Worm (Caenorhabditis elegans) whole organism, early embryonic: ENCODE data around the gene pro-3.

ENCODE experiments used
- F13C5.2 ChIP-seq: sonication (generic microtip); optimal IDR thresholded peaks from 2 replicates; lab custom pipeline; 2017; ENCODE audit warnings: mild to moderate bottlenecking, missing genetic modification characterization, inconsistent platforms, missing compliant biosample characterization
- aly-1 ChIP-seq: sonication (generic microtip); optimal IDR thresholded peaks from 2 replicates; lab custom pipeline; 2016; ENCODE audit warnings: missing genetic modification characterization, missing compliant biosample characterization
- ama-1 ChIP-seq: fragments of 150-350 bp; optimal IDR thresholded peaks from 2 replicates; lab custom pipeline; 2014
- ceh-13 ChIP-seq: fragments of 200-800 bp; sonication (Bioruptor generic); optimal IDR thresholded peaks from 2 replicates; lab custom pipeline; 2018; ENCODE audit warnings: mild to moderate bottlenecking, missing genetic modification characterization, missing compliant biosample characterization
- ceh-36 ChIP-seq: sonication (generic microtip); optimal IDR thresholded peaks from 2 replicates; lab custom pipeline; 2016; ENCODE audit warnings: missing genetic modification characterization, inconsistent platforms, missing compliant biosample characterization
- flt-1 ChIP-seq: fragments of 200-800 bp; sonication (Bioruptor generic); IDR thresholded peaks from 2 replicates; pipeline ENCODE4 v1.3.6; 2022; ENCODE audit warnings: missing genetic modification characterization, missing compliant biosample characterization
- hmbx-1 ChIP-seq: sonication (generic microtip); optimal IDR thresholded peaks from 2 replicates; lab custom pipeline; 2016; ENCODE audit warnings: mild to moderate bottlenecking, missing genetic modification characterization, missing compliant biosample characterization
- pes-1 ChIP-seq: fragments of 200-800 bp; sonication (Bioruptor generic); IDR thresholded peaks from 2 replicates; pipeline ENCODE4 v1.3.6; 2022; ENCODE audit warnings: missing genetic modification reagents, missing genetic modification characterization, missing compliant biosample characterization
- scrt-1 ChIP-seq: fragments of 200-800 bp; sonication (Bioruptor generic); IDR thresholded peaks from 2 replicates; pipeline ENCODE4 v1.3.6; 2022; ENCODE audit warnings: missing genetic modification characterization, missing compliant biosample characterization
- tra-4 ChIP-seq: sonication (generic microtip); optimal IDR thresholded peaks from 2 replicates; lab custom pipeline; 2017; ENCODE audit warnings: missing genetic modification characterization, missing compliant biosample characterization

DNA sequence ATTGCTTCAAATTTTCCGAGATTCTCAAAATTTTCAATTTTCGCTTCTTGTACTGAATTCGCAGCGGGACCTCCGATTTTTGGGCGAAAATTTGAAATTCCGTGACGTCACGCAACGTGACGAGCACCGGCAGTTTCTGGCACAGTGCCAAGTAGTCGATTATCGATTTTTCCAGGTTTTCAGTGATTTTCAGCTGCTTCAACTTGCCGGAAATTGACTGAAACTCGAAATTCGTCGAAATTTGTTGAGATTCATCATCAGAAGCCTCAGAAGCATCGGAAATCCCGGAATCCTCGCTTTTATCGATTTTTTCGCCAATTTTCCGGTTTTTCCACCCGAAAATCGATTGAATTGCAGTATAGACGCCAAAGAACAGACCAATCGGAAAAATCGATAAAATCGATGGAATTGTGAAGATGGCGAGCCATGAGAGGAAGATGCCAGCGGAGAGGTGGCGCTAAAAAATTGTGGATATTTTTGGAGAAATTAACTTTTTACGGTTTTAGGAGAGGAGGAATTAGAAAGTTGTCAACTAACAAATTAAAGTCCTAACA, 13.7 kb upstream of the pro-3 start:
- TF ChIP-seq scrt-1 (GFP tag; lab: Robert Waterston, UW) (no peak), pes-1 (GFP tag; lab: Robert Waterston, UW) (no peak), ama-1 (no peak), ceh-36 (tag; lab: Kevin White, UChicago) (no peak), tra-4 (tag; lab: Kevin White, UChicago) (no peak), ceh-13 (GFP tag; lab: Kevin White, UChicago) (no peak), aly-1 (tag; lab: Kevin White, UChicago) (no peak), flt-1 (GFP tag; lab: Robert Waterston, UW) (no peak), F13C5.2 (tag; lab: Kevin White, UChicago) (no peak), hmbx-1 (tag; lab: Kevin White, UChicago) (no peak)
